Worm (Caenorhabditis elegans) whole organism, L3 larva: Measurements from ENCODE around the gene C09E8.6.
A peak's percentile ranks its signal among the peaks of the same experiment; 100 is the strongest.

ENCODE experiments used
- ZK546.5 ChIP-seq: sonication (generic microtip); optimal IDR thresholded peaks from 2 replicates; lab custom pipeline; 2017; ENCODE audit warnings: missing biosample characterization, missing genetic modification characterization
- aly-2 ChIP-seq: fragments of 150-350 bp; optimal IDR thresholded peaks from 2 replicates; lab custom pipeline; 2014; ENCODE audit warnings: missing biosample characterization, missing genetic modification characterization
- ceh-16 ChIP-seq: sonication (generic microtip); optimal IDR thresholded peaks from 2 replicates; lab custom pipeline; 2017; ENCODE audit warnings: missing biosample characterization, missing genetic modification characterization
- ceh-28 ChIP-seq: fragments of 150-350 bp; optimal IDR thresholded peaks from 2 replicates; lab custom pipeline; 2014; ENCODE audit warnings: missing biosample characterization, missing genetic modification reagents, missing genetic modification characterization
- egl-27 ChIP-seq: sonication (generic microtip); optimal IDR thresholded peaks from 4 replicates; lab custom pipeline; 2017; ENCODE audit warnings: missing biosample characterization, missing genetic modification reagents, missing genetic modification characterization
- egl-5 ChIP-seq: fragments of 150-350 bp; optimal IDR thresholded peaks from 2 replicates; lab custom pipeline; 2017; ENCODE audit warnings: missing biosample characterization, missing genetic modification reagents, missing genetic modification characterization, inconsistent platforms
- elt-1 ChIP-seq: fragments of 150-350 bp; optimal IDR thresholded peaks from 2 replicates; lab custom pipeline; 2014; ENCODE audit warnings: missing biosample characterization, missing genetic modification characterization
- elt-2 ChIP-seq: sonication (generic microtip); optimal IDR thresholded peaks from 2 replicates; lab custom pipeline; 2016; ENCODE audit warnings: missing genetic modification reagents, mild to moderate bottlenecking, missing genetic modification characterization, missing compliant biosample characterization
- elt-3 ChIP-seq, 3 experiments: fragments of 150-350 bp in 1 of 3; sonication (generic microtip) in 2 of 3; optimal IDR thresholded peaks; 2 replicates in 2 of 3; 4 replicates in 1 of 3; lab custom pipeline; 2014 to 2017; ENCODE audit warnings: missing biosample characterization in 3 of 3, missing genetic modification characterization in 3 of 3
- eor-1 ChIP-seq, 2 experiments: fragments of 150-350 bp; optimal IDR thresholded peaks; 2 replicates each; lab custom pipeline; 2014 to 2018; ENCODE audit warnings: missing biosample characterization in 2 of 2, missing genetic modification characterization in 2 of 2
- fkh-10 ChIP-seq: sonication (generic microtip); optimal IDR thresholded peaks from 2 replicates; lab custom pipeline; 2017; ENCODE audit warnings: missing biosample characterization, missing genetic modification reagents, missing genetic modification characterization
- fos-1 ChIP-seq: fragments of 150-350 bp; optimal IDR thresholded peaks from 2 replicates; lab custom pipeline; 2014; ENCODE audit warnings: missing biosample characterization, missing genetic modification characterization
- hmg-11 ChIP-seq: sonication (generic microtip); optimal IDR thresholded peaks from 2 replicates; lab custom pipeline; 2016; ENCODE audit warnings: missing genetic modification characterization, missing compliant biosample characterization
- jun-1 ChIP-seq: fragments of 150-350 bp; optimal IDR thresholded peaks from 2 replicates; lab custom pipeline; 2014; ENCODE audit warnings: missing biosample characterization, missing genetic modification reagents, missing genetic modification characterization
- lin-15B ChIP-seq: fragments of 150-350 bp; optimal IDR thresholded peaks from 2 replicates; lab custom pipeline; 2014; ENCODE audit warnings: missing biosample characterization, missing genetic modification characterization
- lin-39 ChIP-seq: fragments of 150-350 bp; optimal IDR thresholded peaks from 2 replicates; lab custom pipeline; 2018; ENCODE audit warnings: missing biosample characterization, missing genetic modification reagents, missing genetic modification characterization
- lsy-12 ChIP-seq: sonication (generic microtip); optimal IDR thresholded peaks from 2 replicates; lab custom pipeline; 2016; ENCODE audit warnings: mild to moderate bottlenecking, missing genetic modification characterization, missing compliant biosample characterization
- mml-1 ChIP-seq: fragments of 150-350 bp; sonication (generic microtip); optimal IDR thresholded peaks from 3 replicates; lab custom pipeline; 2014; ENCODE audit warnings: missing biosample characterization, missing genetic modification characterization
- nfya-1 ChIP-seq: sonication (generic microtip); optimal IDR thresholded peaks from 2 replicates; lab custom pipeline; 2017; ENCODE audit warnings: missing genetic modification characterization, mild to moderate bottlenecking, missing compliant biosample characterization, antibody characterized with exemption, moderate library complexity; ENCODE audit not compliant: insufficient read depth
- nhr-12 ChIP-seq: fragments of 150-350 bp; optimal IDR thresholded peaks from 2 replicates; lab custom pipeline; 2014; ENCODE audit warnings: missing biosample characterization, missing genetic modification characterization
- nhr-23 ChIP-seq: fragments of 150-350 bp; optimal IDR thresholded peaks from 2 replicates; lab custom pipeline; 2014; ENCODE audit warnings: missing biosample characterization, missing genetic modification reagents, missing genetic modification characterization
- nhr-43 ChIP-seq: sonication (generic microtip); optimal IDR thresholded peaks from 2 replicates; lab custom pipeline; 2016; ENCODE audit warnings: mild to moderate bottlenecking, missing genetic modification characterization, missing compliant biosample characterization; ENCODE audit not compliant: poor library complexity, severe bottlenecking
- pha-4 ChIP-seq: fragments of 150-350 bp; optimal IDR thresholded peaks from 2 replicates; lab custom pipeline; 2014; ENCODE audit warnings: missing biosample characterization, missing genetic modification reagents, missing genetic modification characterization
- pqm-1 ChIP-seq: fragments of 150-350 bp; optimal IDR thresholded peaks from 2 replicates; lab custom pipeline; 2017; ENCODE audit warnings: missing biosample characterization, missing genetic modification characterization, inconsistent platforms
- sea-2 ChIP-seq: fragments of 150-350 bp; sonication (generic microtip); optimal IDR thresholded peaks from 4 replicates; lab custom pipeline; 2014; ENCODE audit warnings: missing biosample characterization, missing genetic modification reagents, missing genetic modification characterization
- skn-1 ChIP-seq: fragments of 150-350 bp; optimal IDR thresholded peaks from 2 replicates; lab custom pipeline; 2014; ENCODE audit warnings: missing biosample characterization, missing genetic modification characterization
- snpc-4 ChIP-seq: fragments of 150-350 bp; optimal IDR thresholded peaks from 2 replicates; lab custom pipeline; 2014; ENCODE audit warnings: missing biosample characterization, missing genetic modification characterization
- tbx-2 ChIP-seq: sonication (generic microtip); optimal IDR thresholded peaks from 2 replicates; lab custom pipeline; 2016; ENCODE audit warnings: mild to moderate bottlenecking, missing genetic modification characterization, missing compliant biosample characterization
- unc-39 ChIP-seq: sonication (generic microtip); optimal IDR thresholded peaks from 4 replicates; lab custom pipeline; 2017; ENCODE audit warnings: missing biosample characterization, missing genetic modification characterization
- zag-1 ChIP-seq: fragments of 150-350 bp; optimal IDR thresholded peaks from 2 replicates; lab custom pipeline; 2014; ENCODE audit warnings: missing biosample characterization, missing genetic modification characterization
- ztf-11 ChIP-seq: fragments of 150-350 bp; optimal IDR thresholded peaks from 2 replicates; lab custom pipeline; 2014; ENCODE audit warnings: missing biosample characterization, missing genetic modification characterization
- ztf-4 ChIP-seq: fragments of 150-350 bp; optimal IDR thresholded peaks from 2 replicates; lab custom pipeline; 2014; ENCODE audit warnings: missing biosample characterization, missing genetic modification characterization

C09E8.6 gene

ce11 chrII:556185-556584 lies at the start of gene C09E8.6, which contains the start of gene C09E8.1:
Gene C09E8.6 (plus strand): TSS chrII:556497.
Gene C09E8.1 (plus strand): TSS chrII:556485.
- TF ChIP-seq tbx-2 = no peak
- no peak for TF ChIP-seq ceh-28 (tag; lab: Kevin White, UChicago)
- TF ChIP-seq nfya-1 (tag; lab: Kevin White, UChicago) = no peak
- TF ChIP-seq lsy-12 = no peak
- TF ChIP-seq ztf-4 = no peak
- TF ChIP-seq eor-1 (tag; optimal IDR thresholded peaks at IDR 0.05; lab: Kevin White, UChicago) = no peak
- no peak for TF ChIP-seq nhr-23 (tag; lab: Kevin White, UChicago)
- no peak for TF ChIP-seq fos-1 (tag; lab: Kevin White, UChicago)
- TF ChIP-seq lin-15B (tag; lab: Kevin White, UChicago) = no peak
- TF ChIP-seq pha-4 (tag; lab: Kevin White, UChicago) = no peak
- TF ChIP-seq zag-1 (tag; lab: Kevin White, UChicago) = no peak
- no peak for TF ChIP-seq aly-2 (tag; lab: Kevin White, UChicago)

ce11 chrII:508603-509002 lies 47.7 kb upstream of the C09E8.6 start:
- TF ChIP-seq fos-1 (tag; lab: Kevin White, UChicago) (no peak), elt-3 (tag; optimal IDR thresholded peaks at IDR 0.05; lab: Kevin White, UChicago) (no peak), snpc-4 (tag; lab: Kevin White, UChicago) (no peak), jun-1 (tag; lab: Kevin White, UChicago) (no peak), zag-1 (tag; lab: Kevin White, UChicago) (no peak), nhr-43 (no peak), ZK546.5 (no peak), pqm-1 (tag; lab: Kevin White, UChicago) (no peak), elt-1 (tag; lab: Kevin White, UChicago) (no peak), pha-4 (tag; lab: Kevin White, UChicago) (no peak), hmg-11 (tag; lab: Kevin White, UChicago) (no peak), mml-1 (tag; lab: Kevin White, UChicago) (no peak), unc-39 (tag; lab: Kevin White, UChicago) (no peak)

ce11 chrII:509230-509629 lies 47.1 kb upstream of the C09E8.6 start, which contains the start of gene srh-105:
Gene srh-105 (minus strand): TSS chrII:509330.
- TF ChIP-seq ztf-11 (tag; lab: Kevin White, UChicago) (no peak), aly-2 (tag; lab: Kevin White, UChicago) (no peak), skn-1 (tag; lab: Kevin White, UChicago) (no peak), fkh-10 (GFP tag; lab: Kevin White, UChicago) (no peak)

- TF ChIP-seq ceh-16 (tag; lab: Kevin White, UChicago) = no peak
- no peak for TF ChIP-seq ZK546.5
- no peak for TF ChIP-seq elt-2 (tag; lab: Kevin White, UChicago)
- TF ChIP-seq elt-1 (tag; lab: Kevin White, UChicago) = peak; percentile 70
- TF ChIP-seq egl-5 (tag; lab: Kevin White, UChicago) = no peak
These were observed 44.3 kb upstream of the C09E8.6 start for ce11 chrII:511968-512367.

- TF ChIP-seq elt-1 (tag; lab: Kevin White, UChicago) (peak; percentile 53), eor-1 (tag; optimal IDR thresholded peaks at IDR 0.05; lab: Kevin White, UChicago) (no peak), fos-1 (tag; lab: Kevin White, UChicago) (no peak), mml-1 (tag; lab: Kevin White, UChicago) (no peak), nhr-12 (tag; lab: Kevin White, UChicago) (no peak), snpc-4 (tag; lab: Kevin White, UChicago) (no peak), lin-39 (tag; lab: Kevin White, UChicago) (peak; percentile 4), sea-2 (GFP tag; lab: Kevin White, UChicago) (no peak)
- TF ChIP-seq, all 47 proteins: peak for 2
These were observed 43.7 kb upstream of the C09E8.6 start for ce11 chrII:512630-513029.

- TF ChIP-seq nfya-1 (tag; lab: Kevin White, UChicago) = peak; percentile 94
- no peak for TF ChIP-seq egl-27 (tag; lab: Kevin White, UChicago)
- no peak for TF ChIP-seq snpc-4 (tag; lab: Kevin White, UChicago)
These were observed 40.5 kb upstream of the C09E8.6 start, which contains the start of gene mab-9 for ce11 chrII:515765-516164. Gene mab-9 (plus strand): TSS chrII:516024.
